Worm (Caenorhabditis elegans): Measurements from ENCODE around the gene dnj-2.

ce11 chrIV:11316106-11316505 is 2.3 kb upstream of the dnj-2 start:
- TF ChIP-seq unc-62 (GFP tag; optimal IDR thresholded peaks at IDR 0.05) (no peak), attf-3 (GFP tag; conservative IDR thresholded peaks at IDR 0.05) (no peak), F49E8.2 (tag; optimal IDR thresholded peaks at IDR 0.05; ENCODE audit: insufficient read depth) (no peak), ekl-4 (GFP tag; IDR thresholded peaks at IDR 0.05) (no peak), lin-35 (GFP tag; optimal IDR thresholded peaks at IDR 0.05) (no peak), snpc-1.1 (tag; optimal IDR thresholded peaks at IDR 0.05; ENCODE audit: insufficient read depth) (no peak), tbx-9 (tag; optimal IDR thresholded peaks at IDR 0.05; ENCODE audit: borderline replicate concordance) (no peak), nhr-120 (GFP tag; IDR thresholded peaks at IDR 0.05) (no peak), let-526 (GFP tag; IDR thresholded peaks at IDR 0.05) (no peak), gei-17 (GFP tag; optimal IDR thresholded peaks at IDR 0.05) (no peak), cebp-2 (GFP tag; IDR thresholded peaks at IDR 0.05) (no peak)
